Fruit fly (Drosophila melanogaster): ENCODE measurements around the gene CG14196.

CG14196 gene

DNA sequence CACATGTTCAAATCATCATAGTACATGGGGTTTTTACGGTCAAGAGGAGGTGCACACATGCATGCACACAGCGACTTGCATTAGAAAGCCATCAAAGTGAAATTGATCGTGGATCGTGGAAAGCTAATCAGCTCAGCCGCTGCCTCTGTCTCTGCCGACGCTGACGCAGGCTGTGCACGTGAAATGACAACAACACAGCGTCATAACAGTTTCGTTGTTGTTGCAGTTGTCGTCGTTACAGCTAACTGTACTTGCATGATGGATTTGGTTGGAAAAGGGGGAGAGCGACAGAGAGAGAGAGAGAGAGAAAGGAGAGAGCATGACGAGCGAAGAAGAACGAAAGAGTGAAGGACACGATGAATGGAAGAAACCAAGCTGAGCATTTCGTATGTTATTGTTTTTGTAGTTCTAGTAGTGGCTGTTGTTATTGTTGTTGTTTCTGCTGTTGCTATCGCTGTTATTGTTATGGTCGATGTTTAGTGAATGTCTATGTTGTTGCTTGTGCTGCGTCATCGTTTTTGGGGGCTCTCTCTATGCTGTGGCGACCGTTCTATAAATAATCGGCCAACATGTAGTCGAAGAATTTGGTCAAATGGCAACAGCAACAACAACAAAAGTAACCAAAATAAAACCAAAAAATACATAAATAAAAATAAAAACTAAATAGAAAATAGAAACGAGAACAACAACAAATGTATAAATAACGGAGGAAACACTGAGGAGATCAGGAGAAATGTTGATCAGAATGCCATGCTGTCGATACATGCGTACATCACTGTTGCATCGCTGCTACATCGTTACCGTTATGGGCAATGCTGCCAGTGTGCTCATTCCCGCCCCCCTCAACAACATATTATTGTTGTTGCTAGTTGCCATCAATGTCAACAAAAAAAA is 18.4 kb upstream of the CG14196 start:
- TF ChIP-seq Dif (GFP tag; optimal IDR thresholded peaks at IDR 0.05; ENCODE audit: partially characterized antibody), result no peak
- no peak for TF ChIP-seq sv (GFP tag; optimal IDR thresholded peaks at IDR 0.05)
- no peak for TF ChIP-seq h (GFP tag; optimal IDR thresholded peaks at IDR 0.05)
- TF ChIP-seq woc (GFP tag; optimal IDR thresholded peaks at IDR 0.05), result no peak
- TF ChIP-seq lola (GFP tag; optimal IDR thresholded peaks at IDR 0.05), result no peak
- TF ChIP-seq OdsH (GFP tag; optimal IDR thresholded peaks at IDR 0.05), result no peak
- TF ChIP-seq fru (GFP tag; optimal IDR thresholded peaks at IDR 0.05), result no peak
- no peak for TF ChIP-seq Hr83 (GFP tag; optimal IDR thresholded peaks at IDR 0.05; ENCODE audit: poor library complexity, severe bottlenecking)
- no peak for TF ChIP-seq Mio (GFP tag; optimal IDR thresholded peaks at IDR 0.05)
- no peak for TF ChIP-seq pan (optimal IDR thresholded peaks at IDR 0.05)
- TF ChIP-seq CG9705 (GFP tag; optimal IDR thresholded peaks at IDR 0.05), result no peak
- TF ChIP-seq Sp1 (GFP tag; optimal IDR thresholded peaks at IDR 0.05), result no peak
- no peak for TF ChIP-seq jim (GFP tag; optimal IDR thresholded peaks at IDR 0.05)
- TF ChIP-seq Rel (GFP tag; optimal IDR thresholded peaks at IDR 0.05), result no peak
- TF ChIP-seq Rel (tag; optimal IDR thresholded peaks at IDR 0.05), result no peak

DNA sequence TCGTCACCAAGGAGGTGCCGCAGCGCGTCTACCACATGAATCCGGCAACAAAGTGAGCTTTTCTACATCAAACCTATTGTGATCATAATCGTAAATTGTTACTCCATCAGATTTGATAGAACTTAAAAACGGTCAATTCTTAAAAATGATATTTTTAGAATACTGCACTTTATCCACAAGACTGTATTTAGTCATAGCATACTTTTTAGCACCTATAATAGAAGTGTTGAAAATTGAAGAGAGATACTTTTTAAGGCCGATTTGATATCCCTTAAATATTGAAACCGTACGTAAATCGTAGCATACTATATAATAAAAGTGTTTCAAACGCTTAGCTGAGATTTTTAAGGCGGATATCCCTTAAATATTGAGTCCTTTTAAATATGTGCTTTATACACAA is 8.5 kb upstream of the CG14196 start:
- TF ChIP-seq tai (GFP tag; optimal IDR thresholded peaks at IDR 0.05), result no peak
- no peak for TF ChIP-seq OdsH (GFP tag; optimal IDR thresholded peaks at IDR 0.05)
- no peak for TF ChIP-seq dmrt93B (GFP tag; optimal IDR thresholded peaks at IDR 0.05)
- TF ChIP-seq CG32264 (GFP tag; optimal IDR thresholded peaks at IDR 0.05), result no peak
- no peak for TF ChIP-seq Jra (GFP tag; optimal IDR thresholded peaks at IDR 0.05)
- TF ChIP-seq brk (GFP tag; optimal IDR thresholded peaks at IDR 0.05), result no peak
- TF ChIP-seq Vsx2 (GFP tag; optimal IDR thresholded peaks at IDR 0.05; ENCODE audit: partially characterized antibody), result no peak

DNA sequence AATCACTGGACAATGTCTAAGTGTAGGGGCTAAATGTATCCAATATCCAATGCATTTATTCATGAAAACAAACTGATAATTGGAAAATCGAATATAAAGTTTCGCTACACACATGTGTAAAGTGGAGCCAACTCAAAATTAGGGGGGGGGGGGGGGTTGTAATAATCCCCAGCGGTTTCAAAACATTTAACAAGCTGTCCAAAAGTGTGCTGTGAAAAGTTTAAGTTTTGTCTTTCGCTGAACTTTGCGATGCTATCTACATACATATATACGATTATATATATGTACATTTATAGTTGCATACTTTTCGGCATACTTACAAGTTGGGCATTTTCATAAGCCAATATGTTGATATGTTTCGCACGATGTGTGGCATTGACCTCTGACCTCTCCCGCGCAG is 7.7 kb upstream of the CG14196 start:
- TF ChIP-seq Myc (optimal IDR thresholded peaks at IDR 0.05), result no peak
- no peak for TF ChIP-seq CG9705 (GFP tag; optimal IDR thresholded peaks at IDR 0.05)
- TF ChIP-seq Dfd (GFP tag; optimal IDR thresholded peaks at IDR 0.05), result no peak

DNA sequence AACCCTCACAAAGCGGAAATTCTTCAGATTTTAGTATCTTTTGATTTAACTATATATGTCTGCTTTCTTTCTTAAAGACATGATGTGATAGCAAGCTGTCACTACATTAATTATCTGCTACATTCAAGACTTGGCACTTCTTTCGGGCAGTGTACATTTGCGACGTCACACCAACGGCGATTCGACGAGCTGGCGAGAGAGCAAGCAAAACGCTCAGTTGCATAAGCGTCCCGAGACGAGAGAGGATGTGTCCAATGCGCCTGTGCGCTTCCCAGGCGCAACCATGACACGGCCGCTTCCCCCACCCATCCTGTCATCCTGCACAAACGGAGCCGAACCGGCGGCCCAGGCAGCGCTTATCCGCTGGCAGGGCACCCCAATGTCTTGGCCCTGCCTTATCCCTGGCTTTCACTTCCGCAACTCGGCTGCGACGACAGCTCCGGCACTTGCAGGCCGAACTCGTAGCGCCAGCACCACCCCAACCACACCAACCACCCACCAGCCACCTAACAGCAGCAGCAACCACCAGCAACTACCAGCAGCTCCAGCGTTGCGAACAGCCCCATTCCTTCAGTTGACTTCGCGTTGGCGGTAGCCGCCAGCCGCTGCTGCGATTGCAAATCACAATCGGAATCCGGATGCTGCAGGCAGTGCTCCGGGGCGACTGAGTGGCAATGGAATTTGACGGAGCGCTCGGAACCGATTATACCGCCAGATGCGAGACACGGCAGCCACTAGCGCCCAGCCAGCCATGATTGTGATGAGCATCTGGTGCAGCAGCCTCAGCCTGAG is 7.0 kb upstream of the CG14196 start, which contains the start of gene Hs3st-B:
Gene Hs3st-B (plus strand): TSS at position 214 of the 792 bp plus-strand sequence.
- TF ChIP-seq Dfd (GFP tag; optimal IDR thresholded peaks at IDR 0.05) (no peak), lola (GFP tag; optimal IDR thresholded peaks at IDR 0.05) (no peak), Hr83 (GFP tag; optimal IDR thresholded peaks at IDR 0.05; ENCODE audit: poor library complexity, severe bottlenecking) (no peak), Vsx2 (GFP tag; optimal IDR thresholded peaks at IDR 0.05; ENCODE audit: partially characterized antibody) (no peak), Dif (GFP tag; optimal IDR thresholded peaks at IDR 0.05; ENCODE audit: partially characterized antibody) (no peak), N (GFP tag; optimal IDR thresholded peaks at IDR 0.05) (no peak), dmrt93B (GFP tag; optimal IDR thresholded peaks at IDR 0.05) (no peak)

DNA sequence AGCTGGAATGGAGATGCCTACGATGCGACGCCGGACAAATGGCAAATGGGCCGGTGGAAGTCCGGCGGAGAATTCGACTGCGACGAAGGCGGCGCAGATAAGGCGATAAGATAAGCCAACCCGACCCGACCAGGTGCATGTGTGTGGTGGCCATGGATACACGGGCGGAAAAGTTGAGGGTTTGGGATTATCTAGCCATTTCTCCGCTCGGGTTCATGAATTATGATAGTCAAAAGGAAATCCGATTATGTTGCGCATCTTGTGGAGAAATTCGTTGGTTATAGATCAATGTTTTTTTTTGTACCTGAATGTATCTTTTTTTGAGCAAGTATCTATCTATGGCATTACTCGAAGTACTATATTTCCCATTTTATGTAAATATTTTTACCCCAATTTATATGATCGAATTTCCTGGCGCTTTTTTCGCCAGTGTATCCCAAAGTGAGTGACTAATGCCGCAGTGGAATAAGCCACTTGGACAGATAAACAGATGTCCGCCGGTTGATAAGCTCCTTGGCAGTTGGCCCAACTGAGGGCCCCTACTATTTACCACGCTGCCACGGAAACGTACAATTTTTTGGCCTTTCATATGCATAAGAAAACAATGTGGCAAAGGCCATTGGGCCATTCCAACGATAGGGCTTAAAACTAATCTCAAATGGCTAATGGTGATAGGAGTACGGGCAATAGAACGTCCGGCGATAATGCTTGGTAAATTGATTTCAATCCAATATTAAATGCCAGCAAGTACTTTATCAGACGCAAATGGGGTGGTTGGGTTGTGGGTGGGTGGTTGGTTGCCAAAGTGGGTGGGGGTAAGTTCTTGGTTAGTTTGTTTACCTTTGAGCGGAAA is 5.8 kb upstream of the CG14196 start, which contains the start of gene CG7992:
Gene CG7992 (minus strand): TSS at position 51 of the 853 bp plus-strand sequence.
- TF ChIP-seq Sp1 (GFP tag; optimal IDR thresholded peaks at IDR 0.05) (peak; percentile 73), HLH106 (tag; optimal IDR thresholded peaks at IDR 0.05) (peak; percentile 34), rgr (GFP tag; optimal IDR thresholded peaks at IDR 0.05) (peak; percentile 65), CG32264 (GFP tag; optimal IDR thresholded peaks at IDR 0.05) (no peak), psq (GFP tag; optimal IDR thresholded peaks at IDR 0.05) (peak; percentile 62), Jra (GFP tag; optimal IDR thresholded peaks at IDR 0.05) (peak; percentile 51), CrebA (GFP tag; optimal IDR thresholded peaks at IDR 0.05; ENCODE audit: borderline replicate concordance) (no peak), fru (GFP tag; optimal IDR thresholded peaks at IDR 0.05) (peak; percentile 78), Dfd (GFP tag; optimal IDR thresholded peaks at IDR 0.05) (no peak), N (GFP tag; optimal IDR thresholded peaks at IDR 0.05) (no peak), CG9705 (GFP tag; optimal IDR thresholded peaks at IDR 0.05) (peak; percentile 10), h (GFP tag; optimal IDR thresholded peaks at IDR 0.05) (peak; percentile 79), dl (GFP tag; optimal IDR thresholded peaks at IDR 0.05; ENCODE audit: insufficient read depth in 1 of 2, partially characterized antibody in 2 of 2) (no peak), br (GFP tag; optimal IDR thresholded peaks at IDR 0.05) (peak; percentile 55), Vsx2 (GFP tag; optimal IDR thresholded peaks at IDR 0.05; ENCODE audit: partially characterized antibody) (no peak), foxo (GFP tag; optimal IDR thresholded peaks at IDR 0.05) (peak in 1 of 2 experiments; percentile 79), brk (GFP tag; optimal IDR thresholded peaks at IDR 0.05) (no peak), sage (GFP tag; optimal IDR thresholded peaks at IDR 0.05) (no peak), ey (GFP tag; optimal IDR thresholded peaks at IDR 0.05) (peak; percentile 66), Mio (GFP tag; optimal IDR thresholded peaks at IDR 0.05) (no peak), tai (GFP tag; optimal IDR thresholded peaks at IDR 0.05) (no peak), sv (GFP tag; optimal IDR thresholded peaks at IDR 0.05) (peak; percentile 29), Abd-B (GFP tag; optimal IDR thresholded peaks at IDR 0.05) (no peak), OdsH (GFP tag; optimal IDR thresholded peaks at IDR 0.05) (peak; percentile 66)

Data from whole organism, wandering third instar larva.